Fruit fly (Drosophila melanogaster) whole organism, embryonic: ENCODE results near the gene CG46460.

ENCODE experiments used
- Antp ChIP-seq: fragments of 200-800 bp; sonication (Bioruptor generic); optimal IDR thresholded peaks from 3 replicates; lab custom pipeline; 2016; ENCODE audit warnings: missing biosample characterization, missing genetic modification characterization
- Asciz ChIP-seq: fragments of 200-800 bp; sonication (Bioruptor generic); optimal IDR thresholded peaks from 2 replicates; lab custom pipeline; 2017; ENCODE audit warnings: missing biosample characterization, mild to moderate bottlenecking, missing genetic modification characterization, missing genetic modification reagents
- CG10565 ChIP-seq: fragments of 200-800 bp; sonication (Bioruptor generic); optimal IDR thresholded peaks from 3 replicates; lab custom pipeline; 2016; ENCODE audit warnings: missing biosample characterization, mild to moderate bottlenecking, missing genetic modification characterization
- CG11504 ChIP-seq: fragments of 200-800 bp; sonication (Bioruptor generic); optimal IDR thresholded peaks from 3 replicates; lab custom pipeline; 2019; ENCODE audit warnings: missing biosample characterization, mild to moderate bottlenecking, missing genetic modification characterization, moderate library complexity
- CG12744 ChIP-seq: fragments of 200-800 bp; sonication (Bioruptor generic); optimal IDR thresholded peaks from 2 replicates; lab custom pipeline; 2016; ENCODE audit warnings: missing biosample characterization, missing genetic modification characterization
- CG15479 ChIP-seq: fragments of 200-800 bp; sonication (Bioruptor generic); optimal IDR thresholded peaks from 3 replicates; lab custom pipeline; 2019; ENCODE audit warnings: missing biosample characterization, mild to moderate bottlenecking, missing genetic modification characterization, moderate library complexity
- CG15514 ChIP-seq: fragments of 200-800 bp; sonication (Bioruptor generic); optimal IDR thresholded peaks from 3 replicates; lab custom pipeline; 2017; ENCODE audit warnings: missing biosample characterization, missing genetic modification characterization, mild to moderate bottlenecking, moderate library complexity, missing genetic modification reagents
- CG16863 ChIP-seq: fragments of 200-800 bp; sonication (Bioruptor generic); optimal IDR thresholded peaks from 3 replicates; lab custom pipeline; 2016; ENCODE audit warnings: missing biosample characterization, missing genetic modification characterization
- CG17328 ChIP-seq: fragments of 200-800 bp; sonication (Bioruptor generic); IDR thresholded peaks from 2 replicates; pipeline ENCODE4 v1.3.6; 2022; ENCODE audit warnings: missing biosample characterization, missing genetic modification characterization
- CG2712 ChIP-seq: fragments of 200-800 bp; optimal IDR thresholded peaks from 3 replicates; lab custom pipeline; 2019; ENCODE audit warnings: missing biosample characterization, mild to moderate bottlenecking, missing genetic modification characterization, moderate library complexity
- CG2889 ChIP-seq: fragments of 200-800 bp; sonication (Bioruptor generic); IDR thresholded peaks from 3 replicates; pipeline ENCODE4 v1.3.6; 2022; ENCODE audit warnings: missing biosample characterization, missing genetic modification characterization
- CG32767 ChIP-seq: fragments of 200-800 bp; sonication (Bioruptor generic); IDR thresholded peaks from 2 replicates; pipeline ENCODE4 v1.3.6; 2022; ENCODE audit warnings: missing biosample characterization, missing genetic modification characterization
- CG3281 ChIP-seq: fragments of 200-800 bp; sonication (Bioruptor generic); optimal IDR thresholded peaks from 3 replicates; lab custom pipeline; 2017; ENCODE audit warnings: missing biosample characterization, mild to moderate bottlenecking, missing genetic modification characterization
- CG7987 ChIP-seq: fragments of 200-800 bp; sonication (Bioruptor generic); optimal IDR thresholded peaks from 2 replicates; lab custom pipeline; 2018; ENCODE audit warnings: missing biosample characterization, mild to moderate bottlenecking, missing genetic modification characterization, moderate library complexity
- CG8765 ChIP-seq: fragments of 200-800 bp; sonication (Bioruptor generic); IDR thresholded peaks from 2 replicates; pipeline ENCODE4 v1.3.6; 2022; ENCODE audit warnings: missing biosample characterization, missing genetic modification characterization
- CG9609 ChIP-seq: fragments of 200-800 bp; sonication (Bioruptor generic); optimal IDR thresholded peaks from 3 replicates; lab custom pipeline; 2016; ENCODE audit warnings: missing biosample characterization, missing genetic modification characterization
- D19A ChIP-seq: fragments of 200-800 bp; optimal IDR thresholded peaks from 3 replicates; lab custom pipeline; 2019; ENCODE audit warnings: missing biosample characterization, mild to moderate bottlenecking, missing genetic modification characterization, moderate library complexity
- Dek ChIP-seq: fragments of 200-800 bp; sonication (Bioruptor generic); optimal IDR thresholded peaks from 3 replicates; lab custom pipeline; 2019; ENCODE audit warnings: missing biosample characterization, mild to moderate bottlenecking, missing genetic modification characterization, moderate library complexity
- E2f2 ChIP-seq: fragments of 200-800 bp; sonication (Bioruptor generic); IDR thresholded peaks from 2 replicates; pipeline ENCODE4 v1.3.6; 2022; ENCODE audit warnings: missing biosample characterization, missing genetic modification characterization
- Fer3 ChIP-seq: fragments of 200-800 bp; sonication (Bioruptor generic); optimal IDR thresholded peaks from 2 replicates; lab custom pipeline; 2018; ENCODE audit warnings: missing biosample characterization, mild to moderate bottlenecking, missing genetic modification characterization, moderate library complexity
- HHEX ChIP-seq: fragments of 200-800 bp; sonication (Bioruptor generic); optimal IDR thresholded peaks from 3 replicates; lab custom pipeline; 2017; ENCODE audit warnings: missing biosample characterization, mild to moderate bottlenecking, missing genetic modification characterization, missing genetic modification reagents
- HmgZ ChIP-seq: fragments of 200-800 bp; sonication (Bioruptor generic); optimal IDR thresholded peaks from 2 replicates; lab custom pipeline; 2018; ENCODE audit warnings: missing biosample characterization, mild to moderate bottlenecking, missing genetic modification characterization
- Poxn ChIP-seq: fragments of 200-800 bp; sonication (Bioruptor generic); IDR thresholded peaks from 2 replicates; pipeline ENCODE4 v1.3.6; 2022; ENCODE audit warnings: missing biosample characterization, missing genetic modification characterization
- Sin3A ChIP-seq: fragments of >200 bp; optimal IDR thresholded peaks from 2 replicates; lab custom pipeline; 2018
- Sox100B ChIP-seq: fragments of 200-800 bp; sonication (Bioruptor generic); optimal IDR thresholded peaks from 3 replicates; lab custom pipeline; 2018; ENCODE audit warnings: missing biosample characterization, mild to moderate bottlenecking, missing genetic modification characterization
- Sry-β ChIP-seq: fragments of 200-800 bp; sonication (Bioruptor generic); optimal IDR thresholded peaks from 2 replicates; lab custom pipeline; 2018; ENCODE audit warnings: missing biosample characterization, mild to moderate bottlenecking, missing genetic modification characterization, moderate library complexity
- Trl ChIP-seq, 3 experiments: fragments of >200 bp in 2 of 3; fragments of 200-800 bp in 1 of 3; sonication (Bioruptor generic) in 1 of 3; optimal IDR thresholded peaks; 2 replicates in 1 of 3; 3 replicates in 2 of 3; lab custom pipeline; 2016 to 2017; ENCODE audit warnings: missing biosample characterization in 1 of 3, missing genetic modification characterization in 1 of 3
- cad ChIP-seq: fragments of >200 bp; optimal IDR thresholded peaks from 2 replicates; lab custom pipeline; 2017; ENCODE audit warnings: missing biosample characterization, missing genetic modification characterization
- cg ChIP-seq: fragments of 200-800 bp; sonication (Bioruptor generic); optimal IDR thresholded peaks from 3 replicates; lab custom pipeline; 2019; ENCODE audit warnings: missing biosample characterization, mild to moderate bottlenecking, missing genetic modification characterization, moderate library complexity
- crp ChIP-seq, 2 experiments: fragments of 200-800 bp; sonication (Bioruptor generic); optimal IDR thresholded peaks; 2 replicates in 1 of 2; 3 replicates in 1 of 2; lab custom pipeline; 2017; ENCODE audit warnings: missing biosample characterization in 2 of 2, missing genetic modification characterization in 2 of 2, mild to moderate bottlenecking in 1 of 2, moderate library complexity in 1 of 2
- dimm ChIP-seq: fragments of 200-800 bp; sonication (Bioruptor generic); IDR thresholded peaks from 2 replicates; pipeline ENCODE4 v1.3.6; 2022; ENCODE audit warnings: missing biosample characterization, missing genetic modification characterization
- dpn ChIP-seq, 2 experiments: fragments of 200-800 bp; sonication (Bioruptor generic); optimal IDR thresholded peaks; 3 replicates each; lab custom pipeline; 2016; ENCODE audit warnings: missing biosample characterization in 2 of 2, missing genetic modification characterization in 2 of 2
- emc ChIP-seq: fragments of 200-800 bp; sonication (Bioruptor generic); optimal IDR thresholded peaks from 2 replicates; lab custom pipeline; 2016; ENCODE audit warnings: missing biosample characterization, missing genetic modification characterization
- esg ChIP-seq: fragments of 200-800 bp; sonication (Bioruptor generic); conservative IDR thresholded peaks from 2 replicates; pipeline ENCODE4 v1.3.6; 2022; ENCODE audit warnings: missing biosample characterization, missing genetic modification characterization
- fd102C ChIP-seq: fragments of 200-800 bp; sonication (Bioruptor generic); optimal IDR thresholded peaks from 2 replicates; lab custom pipeline; 2018; ENCODE audit warnings: missing biosample characterization, mild to moderate bottlenecking, missing genetic modification characterization, moderate library complexity
- fd64A ChIP-seq: fragments of 200-800 bp; sonication (Bioruptor generic); optimal IDR thresholded peaks from 3 replicates; lab custom pipeline; 2018; ENCODE audit warnings: missing biosample characterization, mild to moderate bottlenecking, missing genetic modification characterization
- fu2 ChIP-seq: fragments of 200-800 bp; sonication (Bioruptor generic); optimal IDR thresholded peaks from 2 replicates; lab custom pipeline; 2016; ENCODE audit warnings: missing biosample characterization, missing genetic modification characterization
- h ChIP-seq: fragments of >200 bp; optimal IDR thresholded peaks from 2 replicates; lab custom pipeline; 2017
- ind ChIP-seq: fragments of 200-800 bp; sonication (Bioruptor generic); optimal IDR thresholded peaks from 3 replicates; lab custom pipeline; 2016; ENCODE audit warnings: missing biosample characterization, missing genetic modification characterization
- lbe ChIP-seq: fragments of 200-800 bp; sonication (Bioruptor generic); optimal IDR thresholded peaks from 2 replicates; lab custom pipeline; 2016; ENCODE audit warnings: missing biosample characterization, mild to moderate bottlenecking, missing genetic modification characterization
- lmd ChIP-seq: fragments of 200-800 bp; sonication (Bioruptor generic); IDR thresholded peaks from 2 replicates; pipeline ENCODE4 v1.3.6; 2022; ENCODE audit warnings: missing biosample characterization, missing genetic modification characterization
- lov ChIP-seq, 2 experiments: fragments of 200-800 bp in 1 of 2; fragments of >200 bp in 1 of 2; sonication (Bioruptor generic) in 1 of 2; IDR thresholded peaks in 1 of 2; optimal IDR thresholded peaks in 1 of 2; 2 replicates in 1 of 2; 3 replicates in 1 of 2; pipeline versions ENCODE4 v1.3.6 to Lab custom; 2017 to 2022; ENCODE audit warnings: missing biosample characterization in 1 of 2, missing genetic modification characterization in 1 of 2
- nerfin-1 ChIP-seq: fragments of 200-800 bp; sonication (Bioruptor generic); optimal IDR thresholded peaks from 3 replicates; lab custom pipeline; 2019; ENCODE audit warnings: missing biosample characterization, mild to moderate bottlenecking, missing genetic modification characterization, moderate library complexity
- nmo ChIP-seq: fragments of 200-800 bp; sonication (Bioruptor generic); optimal IDR thresholded peaks from 2 replicates; lab custom pipeline; 2018; ENCODE audit warnings: missing biosample characterization, mild to moderate bottlenecking, missing genetic modification characterization, moderate library complexity
- shn ChIP-seq: fragments of 200-800 bp; sonication (Bioruptor generic); optimal IDR thresholded peaks from 3 replicates; lab custom pipeline; 2016; ENCODE audit warnings: missing biosample characterization, missing genetic modification characterization
- tap ChIP-seq: fragments of 200-800 bp; optimal IDR thresholded peaks from 3 replicates; lab custom pipeline; 2019; ENCODE audit warnings: missing biosample characterization, mild to moderate bottlenecking, missing genetic modification characterization, moderate library complexity
- twi ChIP-seq: fragments of 200-800 bp; optimal IDR thresholded peaks from 2 replicates; lab custom pipeline; 2019; ENCODE audit warnings: missing biosample characterization, mild to moderate bottlenecking, missing genetic modification characterization, moderate library complexity
- unc-4 ChIP-seq: fragments of 200-800 bp; sonication (Bioruptor generic); IDR thresholded peaks from 2 replicates; pipeline ENCODE4 v1.3.6; 2022; ENCODE audit warnings: missing biosample characterization, missing genetic modification characterization; ENCODE audit not compliant: partially characterized antibody
- z ChIP-seq: fragments of 200-800 bp; sonication (Bioruptor generic); IDR thresholded peaks from 3 replicates; pipeline ENCODE4 v1.3.6; 2022; ENCODE audit warnings: missing biosample characterization, missing genetic modification characterization
- zen ChIP-seq: fragments of 200-800 bp; sonication (Bioruptor generic); optimal IDR thresholded peaks from 3 replicates; lab custom pipeline; 2018; ENCODE audit warnings: missing biosample characterization, mild to moderate bottlenecking, missing genetic modification characterization, moderate library complexity
- zf30C ChIP-seq: fragments of 200-800 bp; sonication (Bioruptor generic); optimal IDR thresholded peaks from 3 replicates; lab custom pipeline; 2018; ENCODE audit warnings: missing biosample characterization, mild to moderate bottlenecking, missing genetic modification characterization

Gene CG46460

dm6 chr3L:4186659-4187058, 40.4 kb downstream of the CG46460 start, which contains the start of gene VhaM9.7-c (continued):
- TF ChIP-seq Dek (peak; percentile 0), esg (GFP tag; lab: Robert Waterston, UW) (no peak), lov (optimal IDR thresholded peaks at IDR 0.05; lab: Kevin White, UChicago) (no peak), lov (GFP tag; IDR thresholded peaks at IDR 0.05; lab: Robert Waterston, UW) (no peak), Asciz (GFP tag; lab: Kevin White, UChicago) (no peak), Sox100B (no peak), HHEX (GFP tag; lab: Kevin White, UChicago) (no peak), Fer3 (tag; lab: Kevin White, UChicago) (peak; percentile 22), tap (tag; lab: Kevin White, UChicago) (no peak), D19A (tag; lab: Kevin White, UChicago) (no peak), dpn (GFP tag; optimal IDR thresholded peaks at IDR 0.05; lab: Kevin White, UChicago) (peak; percentile 48 to 50), lmd (GFP tag; lab: Robert Waterston, UW) (peak; percentile 12; the same call in 1 of the 2 replicates), CG32767 (GFP tag; lab: Robert Waterston, UW) (no peak), CG7987 (GFP tag; lab: Kevin White, UChicago) (peak; percentile 39), CG16863 (GFP tag; lab: Kevin White, UChicago) (no peak), Antp (GFP tag; lab: Kevin White, UChicago) (peak; percentile 33), fu2 (GFP tag; lab: Kevin White, UChicago) (peak; percentile 53), shn (GFP tag; lab: Kevin White, UChicago) (peak; percentile 40), lbe (GFP tag; lab: Kevin White, UChicago) (no peak), CG2712 (no peak), fd102C (GFP tag; lab: Kevin White, UChicago) (no peak), twi (no peak), Sin3A (lab: Kevin White, UChicago) (peak; percentile 22), CG12744 (peak; percentile 28), CG15479 (GFP tag; lab: Kevin White, UChicago) (no peak), E2f2 (peak; percentile 87), Trl (optimal IDR thresholded peaks at IDR 0.05; lab: Kevin White, UChicago) (no peak), Trl (GFP tag; optimal IDR thresholded peaks at IDR 0.05; lab: Kevin White, UChicago) (peak; percentile 22), HmgZ (tag; lab: Kevin White, UChicago) (peak; percentile 60), CG11504 (tag; lab: Kevin White, UChicago) (no peak), Poxn (GFP tag; lab: Robert Waterston, UW) (no peak), nerfin-1 (tag; lab: Kevin White, UChicago) (peak; percentile 37), CG2889 (GFP tag; lab: Robert Waterston, UW) (no peak), cad (GFP tag; lab: Kevin White, UChicago) (peak; percentile 11), emc (GFP tag; lab: Kevin White, UChicago) (peak; percentile 51), CG15514 (GFP tag; lab: Kevin White, UChicago) (peak; percentile 47), CG8765 (GFP tag; lab: Robert Waterston, UW) (no peak), zen (tag; lab: Kevin White, UChicago) (peak; percentile 37), CG10565 (GFP tag; lab: Kevin White, UChicago) (no peak), ind (peak; percentile 38), z (GFP tag; lab: Robert Waterston, UW) (no peak), CG9609 (peak; percentile 53), cg (no peak), nmo (GFP tag; lab: Kevin White, UChicago) (peak; percentile 14), dimm (no peak), CG3281 (GFP tag; lab: Kevin White, UChicago) (no peak), fd64A (GFP tag; lab: Kevin White, UChicago) (no peak), Sry-β (no peak), CG17328 (no peak), h (lab: Kevin White, UChicago) (no peak), zf30C (GFP tag; lab: Kevin White, UChicago) (no peak), crp (GFP tag; optimal IDR thresholded peaks at IDR 0.05; lab: Kevin White, UChicago) (peak; percentile 56 to 87), unc-4 (GFP tag; lab: Robert Waterston, UW) (no peak)
